Worm (Caenorhabditis elegans): ENCODE measurements around the gene srh-170.

DNA sequence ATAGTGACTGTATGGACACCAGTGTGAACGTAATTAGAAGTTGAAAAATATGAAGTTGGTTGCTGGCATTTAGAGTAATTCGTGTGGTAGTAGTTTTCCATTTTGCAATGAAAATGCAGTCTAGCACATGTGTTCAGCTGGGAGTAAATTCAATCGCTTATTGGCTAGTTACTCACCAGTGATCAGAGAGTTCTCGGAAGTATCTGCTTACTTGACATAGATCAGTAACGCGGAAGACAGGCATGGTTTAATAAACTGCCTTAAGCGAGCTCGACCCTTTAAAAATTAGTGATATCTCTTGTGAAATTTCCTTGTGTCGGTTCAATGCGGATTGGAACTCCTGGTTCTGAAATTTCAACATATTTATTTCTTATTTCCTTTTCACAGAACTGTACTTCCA lies 12.4 kb downstream of the srh-170 start, which contains the start of gene srh-52:
- no peak for TF ChIP-seq flt-1 (GFP tag; IDR thresholded peaks at IDR 0.05)
- TF ChIP-seq ref-1 (GFP tag; conservative IDR thresholded peaks at IDR 0.05), result no peak
- TF ChIP-seq med-1 (GFP tag; optimal IDR thresholded peaks at IDR 0.05; ENCODE audit: insufficient read depth), result no peak

Data from whole organism, midembryonic.